Worm (Caenorhabditis elegans): ENCODE data around the gene T25B2.4.

DNA sequence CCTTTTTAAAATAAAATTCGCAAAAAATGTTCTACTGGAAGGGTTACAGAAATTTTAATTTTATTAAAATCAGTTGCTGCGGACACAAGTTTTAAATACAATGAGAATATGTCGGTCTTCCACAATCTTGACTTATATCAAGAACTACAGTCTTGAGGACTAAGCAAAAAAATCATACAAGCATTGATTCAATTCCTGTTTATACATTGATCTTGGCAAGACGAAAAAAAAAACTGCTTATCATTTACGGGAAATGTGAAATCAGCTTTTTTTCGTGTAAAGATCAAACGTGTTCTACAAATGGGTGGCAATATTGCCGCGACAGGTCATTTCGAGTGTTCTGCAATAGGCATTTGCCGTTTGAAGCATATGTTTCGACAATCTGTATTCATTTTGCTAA, 6.7 kb downstream of the T25B2.4 start, which contains the start of gene T13C5.2:
- no peak for TF ChIP-seq lin-13 (tag; optimal IDR thresholded peaks at IDR 0.05)
- TF ChIP-seq unc-62 (GFP tag; optimal IDR thresholded peaks at IDR 0.05) = no peak
- no peak for TF ChIP-seq cnd-1 (tag; optimal IDR thresholded peaks at IDR 0.05)
- no peak for TF ChIP-seq ces-1 (GFP tag; optimal IDR thresholded peaks at IDR 0.05)
- no peak for TF ChIP-seq ztf-11 (tag; optimal IDR thresholded peaks at IDR 0.05)
- no peak for TF ChIP-seq snpc-4 (tag; optimal IDR thresholded peaks at IDR 0.05)
- TF ChIP-seq ceh-83 (GFP tag; optimal IDR thresholded peaks at IDR 0.05) = no peak
- TF ChIP-seq mab-5 (tag; optimal IDR thresholded peaks at IDR 0.05) = no peak
